Worm (Caenorhabditis elegans) whole organism, L1 larva: ENCODE data around the gene algn-5.

Source experiments
- C04F5.9 ChIP-seq: sonication (generic microtip); optimal IDR thresholded peaks from 2 replicates; lab custom pipeline; 2016; ENCODE audit warnings: missing genetic modification characterization, missing compliant biosample characterization
- C34B4.2 ChIP-seq: sonication (generic microtip); optimal IDR thresholded peaks from 2 replicates; lab custom pipeline; 2017; ENCODE audit warnings: mild to moderate bottlenecking, missing genetic modification characterization, missing compliant biosample characterization
- F16B12.6 ChIP-seq: fragments of 150-350 bp; optimal IDR thresholded peaks from 2 replicates; lab custom pipeline; 2014; ENCODE audit warnings: missing biosample characterization, missing genetic modification characterization
- aly-2 ChIP-seq: fragments of 150-350 bp; optimal IDR thresholded peaks from 2 replicates; lab custom pipeline; 2014; ENCODE audit warnings: missing biosample characterization, missing genetic modification characterization
- ama-1 ChIP-seq: fragments of 150-350 bp; optimal IDR thresholded peaks from 2 replicates; lab custom pipeline; 2014
- ceh-63 ChIP-seq: fragments of 200-800 bp; sonication (Bioruptor generic); optimal IDR thresholded peaks from 2 replicates; lab custom pipeline; 2018; ENCODE audit warnings: mild to moderate bottlenecking, missing genetic modification characterization, missing compliant biosample characterization
- ceh-82 ChIP-seq, 3 experiments: fragments of 150-350 bp in 1 of 3; sonication (generic microtip) in 2 of 3; optimal IDR thresholded peaks; 2 replicates each; lab custom pipeline; 2014 to 2017; ENCODE audit warnings: missing biosample characterization in 3 of 3, missing genetic modification characterization in 3 of 3
- ceh-88 ChIP-seq: fragments of 200-800 bp; sonication (Bioruptor generic); IDR thresholded peaks from 2 replicates; pipeline ENCODE4 v1.3.6; 2022; ENCODE audit warnings: missing genetic modification characterization, missing compliant biosample characterization
- ces-1 ChIP-seq: fragments of 150-350 bp; optimal IDR thresholded peaks from 2 replicates; lab custom pipeline; 2014; ENCODE audit warnings: missing biosample characterization, missing genetic modification reagents, missing genetic modification characterization
- dpl-1 ChIP-seq, 3 experiments: fragments of 150-350 bp in 2 of 3; sonication (generic microtip) in 1 of 3; optimal IDR thresholded peaks; 2 replicates each; lab custom pipeline; 2014 to 2017; ENCODE audit warnings: missing biosample characterization in 3 of 3, missing genetic modification characterization in 3 of 3, missing genetic modification reagents in 3 of 3
- dsc-1 ChIP-seq: sonication (generic microtip); optimal IDR thresholded peaks from 2 replicates; lab custom pipeline; 2016; ENCODE audit warnings: mild to moderate bottlenecking, missing genetic modification characterization, missing compliant biosample characterization
- efl-3 ChIP-seq: fragments of 200-800 bp; sonication (Bioruptor generic); optimal IDR thresholded peaks from 2 replicates; lab custom pipeline; 2018; ENCODE audit warnings: mild to moderate bottlenecking, missing genetic modification characterization, missing compliant biosample characterization
- fkh-4 ChIP-seq: sonication (generic microtip); optimal IDR thresholded peaks from 2 replicates; lab custom pipeline; 2016; ENCODE audit warnings: missing compliant biosample characterization, missing genetic modification characterization, borderline replicate concordance
- fkh-8 ChIP-seq: sonication (generic microtip); optimal IDR thresholded peaks from 2 replicates; lab custom pipeline; 2016; ENCODE audit warnings: mild to moderate bottlenecking, missing genetic modification characterization, missing compliant biosample characterization
- fos-1 ChIP-seq: fragments of 150-350 bp; optimal IDR thresholded peaks from 2 replicates; lab custom pipeline; 2014; ENCODE audit warnings: missing biosample characterization, missing genetic modification characterization
- grh-1 ChIP-seq: fragments of 200-800 bp; sonication (Bioruptor generic); IDR thresholded peaks from 2 replicates; pipeline ENCODE4 v1.3.6; 2022; ENCODE audit warnings: missing genetic modification reagents, missing genetic modification characterization, missing compliant biosample characterization
- hlh-17 ChIP-seq: fragments of 200-800 bp; sonication (Bioruptor generic); optimal IDR thresholded peaks from 2 replicates; lab custom pipeline; 2018; ENCODE audit warnings: missing genetic modification characterization, mild to moderate bottlenecking, missing compliant biosample characterization, moderate library complexity, borderline replicate concordance
- hlh-4 ChIP-seq: sonication (generic microtip); optimal IDR thresholded peaks from 2 replicates; lab custom pipeline; 2016; ENCODE audit warnings: mild to moderate bottlenecking, missing genetic modification characterization, missing compliant biosample characterization
- isw-1 ChIP-seq: fragments of 200-800 bp; sonication (Bioruptor generic); IDR thresholded peaks from 2 replicates; pipeline ENCODE4 v1.3.6; 2022; ENCODE audit warnings: missing genetic modification characterization, missing compliant biosample characterization
- lin-14 ChIP-seq: fragments of 200-800 bp; sonication (Bioruptor generic); optimal IDR thresholded peaks from 2 replicates; lab custom pipeline; 2018; ENCODE audit warnings: mild to moderate bottlenecking, missing genetic modification characterization, moderate library complexity, missing compliant biosample characterization
- lin-35 ChIP-seq, 2 experiments: fragments of 150-350 bp; optimal IDR thresholded peaks; 2 replicates each; lab custom pipeline; 2014; ENCODE audit warnings: missing biosample characterization in 2 of 2, missing genetic modification characterization in 2 of 2, missing genetic modification reagents in 2 of 2
- lir-3 ChIP-seq: sonication (generic microtip); optimal IDR thresholded peaks from 2 replicates; lab custom pipeline; 2016; ENCODE audit warnings: mild to moderate bottlenecking, missing genetic modification characterization, moderate library complexity, missing compliant biosample characterization; ENCODE audit not compliant: poor library complexity
- lsy-2 ChIP-seq, 2 experiments: fragments of 150-350 bp; optimal IDR thresholded peaks; 2 replicates each; lab custom pipeline; 2014; ENCODE audit warnings: missing biosample characterization in 2 of 2, missing genetic modification characterization in 2 of 2
- mdl-1 ChIP-seq, 2 experiments: fragments of 150-350 bp; optimal IDR thresholded peaks; 2 replicates each; lab custom pipeline; 2014 to 2017; ENCODE audit warnings: missing biosample characterization in 2 of 2, missing genetic modification characterization in 2 of 2, inconsistent platforms in 1 of 2
- nhr-11 ChIP-seq: fragments of 150-350 bp; optimal IDR thresholded peaks from 2 replicates; lab custom pipeline; 2014; ENCODE audit warnings: missing biosample characterization, missing genetic modification characterization
- nhr-20 ChIP-seq: sonication (generic microtip); optimal IDR thresholded peaks from 2 replicates; lab custom pipeline; 2016; ENCODE audit warnings: mild to moderate bottlenecking, missing genetic modification characterization, missing compliant biosample characterization
- nhr-237 ChIP-seq: fragments of 150-350 bp; optimal IDR thresholded peaks from 2 replicates; lab custom pipeline; 2014; ENCODE audit warnings: missing biosample characterization, missing genetic modification characterization
- nhr-47 ChIP-seq: sonication (generic microtip); optimal IDR thresholded peaks from 2 replicates; lab custom pipeline; 2016; ENCODE audit warnings: mild to moderate bottlenecking, missing genetic modification characterization, moderate library complexity, missing compliant biosample characterization
- nhr-71 ChIP-seq: sonication (generic microtip); optimal IDR thresholded peaks from 2 replicates; lab custom pipeline; 2016; ENCODE audit warnings: mild to moderate bottlenecking, missing genetic modification characterization, moderate library complexity, missing compliant biosample characterization
- nhr-76 ChIP-seq: sonication (generic microtip); optimal IDR thresholded peaks from 2 replicates; lab custom pipeline; 2017; ENCODE audit warnings: missing biosample characterization, missing genetic modification characterization
- nhr-77 ChIP-seq: fragments of 150-350 bp; optimal IDR thresholded peaks from 2 replicates; lab custom pipeline; 2014; ENCODE audit warnings: missing biosample characterization, missing genetic modification characterization
- nhr-84 ChIP-seq: sonication (generic microtip); optimal IDR thresholded peaks from 2 replicates; lab custom pipeline; 2017; ENCODE audit warnings: missing biosample characterization, missing genetic modification characterization
- nhr-85 ChIP-seq: sonication (generic microtip); peaks from one replicate; lab custom pipeline; 2016; ENCODE audit warnings: missing genetic modification characterization, inconsistent platforms, missing compliant biosample characterization
- nhr-90 ChIP-seq: sonication (generic microtip); optimal IDR thresholded peaks from 2 replicates; lab custom pipeline; 2016; ENCODE audit warnings: mild to moderate bottlenecking, missing genetic modification characterization, missing compliant biosample characterization; ENCODE audit not compliant: poor library complexity
- skn-1 ChIP-seq: fragments of 150-350 bp; optimal IDR thresholded peaks from 2 replicates; lab custom pipeline; 2014; ENCODE audit warnings: missing biosample characterization, missing genetic modification characterization
- snpc-4 ChIP-seq: fragments of 150-350 bp; optimal IDR thresholded peaks from 2 replicates; lab custom pipeline; 2014; ENCODE audit warnings: missing biosample characterization, missing genetic modification characterization
- sox-4 ChIP-seq: sonication (generic microtip); optimal IDR thresholded peaks from 2 replicates; lab custom pipeline; 2016; ENCODE audit warnings: missing genetic modification characterization, missing compliant biosample characterization
- sup-37 ChIP-seq: fragments of 200-800 bp; sonication (Bioruptor generic); optimal IDR thresholded peaks from 2 replicates; lab custom pipeline; 2018; ENCODE audit warnings: mild to moderate bottlenecking, missing genetic modification characterization, missing compliant biosample characterization
- swsn-7 ChIP-seq: sonication (generic microtip); optimal IDR thresholded peaks from 2 replicates; lab custom pipeline; 2016; ENCODE audit warnings: missing genetic modification characterization, missing compliant biosample characterization
- tlp-1 ChIP-seq: fragments of 150-350 bp; optimal IDR thresholded peaks from 2 replicates; lab custom pipeline; 2014; ENCODE audit warnings: missing biosample characterization, missing genetic modification characterization
- unc-130 ChIP-seq: fragments of 150-350 bp; optimal IDR thresholded peaks from 2 replicates; lab custom pipeline; 2017; ENCODE audit warnings: missing biosample characterization, missing genetic modification characterization, inconsistent platforms
- unc-30 ChIP-seq: sonication (generic microtip); optimal IDR thresholded peaks from 2 replicates; lab custom pipeline; 2017; ENCODE audit warnings: missing biosample characterization, missing genetic modification characterization
- vab-15 ChIP-seq: sonication (generic microtip); optimal IDR thresholded peaks from 2 replicates; lab custom pipeline; 2017; ENCODE audit warnings: missing genotype, mild to moderate bottlenecking, missing genetic modification characterization, missing compliant biosample characterization
- zip-4 ChIP-seq: fragments of 200-800 bp; sonication (Bioruptor generic); optimal IDR thresholded peaks from 2 replicates; lab custom pipeline; 2018; ENCODE audit warnings: mild to moderate bottlenecking, missing genetic modification characterization, moderate library complexity, missing compliant biosample characterization
- ztf-11 ChIP-seq, 2 experiments: sonication (generic microtip); optimal IDR thresholded peaks; 2 replicates each; lab custom pipeline; 2016 to 2017; ENCODE audit warnings: missing genetic modification characterization in 2 of 2, missing biosample characterization in 1 of 2, missing compliant biosample characterization in 1 of 2
- ztf-4 ChIP-seq: fragments of 150-350 bp; optimal IDR thresholded peaks from 2 replicates; lab custom pipeline; 2014; ENCODE audit warnings: missing biosample characterization, missing genetic modification characterization

algn-5 gene

ce11 chrV:4192688-4193471 is 2.5 kb upstream of the algn-5 start (continued):
- TF ChIP-seq swsn-7 (tag; lab: Kevin White, UChicago): no peak
- TF ChIP-seq nhr-71 (tag; lab: Kevin White, UChicago): peak; percentile 62
- no peak for TF ChIP-seq ceh-63
- TF ChIP-seq lsy-2 (tag; optimal IDR thresholded peaks at IDR 0.05; lab: Kevin White, UChicago): no peak
- TF ChIP-seq fos-1 (tag; lab: Kevin White, UChicago): no peak
- TF ChIP-seq hlh-4: no peak
- no peak for TF ChIP-seq skn-1 (tag; lab: Kevin White, UChicago)
- TF ChIP-seq lin-35 (GFP tag; optimal IDR thresholded peaks at IDR 0.05; lab: Kevin White, UChicago): peak; percentile 8 to 70
- no peak for TF ChIP-seq zip-4
- TF ChIP-seq mdl-1 (tag; optimal IDR thresholded peaks at IDR 0.05; lab: Kevin White, UChicago): no peak
- peak; percentile 24 for TF ChIP-seq nhr-90 (tag; lab: Kevin White, UChicago)
- TF ChIP-seq ama-1: no peak
- TF ChIP-seq nhr-237 (tag; lab: Kevin White, UChicago): no peak
- TF ChIP-seq ztf-4 (tag; lab: Kevin White, UChicago): no peak
- peak in 2 of 3 experiments; percentile 14 to 41 for TF ChIP-seq dpl-1 (GFP tag; optimal IDR thresholded peaks at IDR 0.05; lab: Kevin White, UChicago)
- TF ChIP-seq nhr-84: no peak
- no peak for TF ChIP-seq F16B12.6 (tag; lab: Kevin White, UChicago)
- peak; percentile 59 for TF ChIP-seq lin-14 (GFP tag; lab: Kevin White, UChicago)
- TF ChIP-seq grh-1 (GFP tag; lab: Robert Waterston, UW): peak; percentile 88
- no peak for TF ChIP-seq hlh-17 (GFP tag; lab: Kevin White, UChicago)
- no peak for TF ChIP-seq nhr-76 (tag; lab: Kevin White, UChicago)
- TF ChIP-seq ceh-88: no peak
- no peak for TF ChIP-seq C34B4.2
- TF ChIP-seq sox-4 (tag; lab: Kevin White, UChicago): no peak
- TF ChIP-seq C04F5.9 (tag; lab: Kevin White, UChicago): no peak
- TF ChIP-seq tlp-1 (tag; lab: Kevin White, UChicago): no peak
- peak; percentile 50 for TF ChIP-seq nhr-47 (tag; lab: Kevin White, UChicago)
- TF ChIP-seq efl-3 (GFP tag; lab: Kevin White, UChicago): no peak
- peak; percentile 47 for TF ChIP-seq dsc-1 (tag; lab: Kevin White, UChicago)
- TF ChIP-seq fkh-8 (tag; lab: Kevin White, UChicago): peak; percentile 63
- no peak for TF ChIP-seq nhr-77 (tag; lab: Kevin White, UChicago)
- TF ChIP-seq ceh-82 (tag; optimal IDR thresholded peaks at IDR 0.05; lab: Kevin White, UChicago): peak in 1 of 3 experiments; percentile 21

- peak; percentile 84 for TF ChIP-seq dsc-1 (tag; lab: Kevin White, UChicago)
- TF ChIP-seq C04F5.9 (tag; lab: Kevin White, UChicago): no peak
- TF ChIP-seq unc-30 (tag; lab: Kevin White, UChicago): no peak
- TF ChIP-seq mdl-1 (tag; optimal IDR thresholded peaks at IDR 0.05; lab: Kevin White, UChicago): peak in 1 of 2 experiments; percentile 77
- TF ChIP-seq ces-1 (GFP tag; lab: Kevin White, UChicago): no peak
- peak; percentile 88 for TF ChIP-seq nhr-85 (tag; lab: Kevin White, UChicago)
- peak; percentile 53 for TF ChIP-seq unc-130 (tag; lab: Kevin White, UChicago)
- peak; percentile 9 for TF ChIP-seq nhr-11
- TF ChIP-seq lin-35 (GFP tag; optimal IDR thresholded peaks at IDR 0.05; lab: Kevin White, UChicago): peak; percentile 85 to 89
- TF ChIP-seq skn-1 (tag; lab: Kevin White, UChicago): peak; percentile 67
- no peak for TF ChIP-seq aly-2 (tag; lab: Kevin White, UChicago)
- TF ChIP-seq nhr-77 (tag; lab: Kevin White, UChicago): peak; percentile 83
- peak; percentile 45 for TF ChIP-seq fkh-4
- TF ChIP-seq sup-37 (GFP tag; lab: Kevin White, UChicago): no peak
- TF ChIP-seq swsn-7 (tag; lab: Kevin White, UChicago): peak; percentile 82
- TF ChIP-seq F16B12.6 (tag; lab: Kevin White, UChicago): peak; percentile 56
- peak; percentile 70 for TF ChIP-seq isw-1 (GFP tag; lab: Robert Waterston, UW)
- no peak for TF ChIP-seq vab-15 (tag; lab: Kevin White, UChicago)
- TF ChIP-seq lir-3 (tag; lab: Kevin White, UChicago): no peak
- no peak for TF ChIP-seq ama-1
- peak; percentile 82 for TF ChIP-seq nhr-20 (tag; lab: Kevin White, UChicago)
- no peak for TF ChIP-seq nhr-76 (tag; lab: Kevin White, UChicago)
- peak in 1 of 2 experiments; percentile 36 for TF ChIP-seq ztf-11 (tag; optimal IDR thresholded peaks at IDR 0.05; lab: Kevin White, UChicago)
- TF ChIP-seq dpl-1 (GFP tag; optimal IDR thresholded peaks at IDR 0.05; lab: Kevin White, UChicago): peak; percentile 76 to 83 (median 82)
- peak; percentile 69 for TF ChIP-seq fos-1 (tag; lab: Kevin White, UChicago)
- TF ChIP-seq efl-3 (GFP tag; lab: Kevin White, UChicago): no peak
- TF ChIP-seq lsy-2 (tag; optimal IDR thresholded peaks at IDR 0.05; lab: Kevin White, UChicago): peak; percentile 87
- peak; percentile 61 for TF ChIP-seq snpc-4 (tag; lab: Kevin White, UChicago)
- no peak for TF ChIP-seq C34B4.2
These were observed 678 bp upstream of the algn-5 start, which contains the start of gene Y45G5AM.9 for ce11 chrV:4194587-4195211. Gene Y45G5AM.9, minus strand, starts transcription at chrV:4194637.
